Worm (Caenorhabditis elegans) whole organism, L1 larva: ENCODE results near the gene R10E4.9.

Experiments used
- C04F5.9 ChIP-seq: sonication (generic microtip); optimal IDR thresholded peaks from 2 replicates; lab custom pipeline; 2016; ENCODE audit warnings: missing genetic modification characterization, missing compliant biosample characterization
- C16A3.4 ChIP-seq: fragments of 150-350 bp; optimal IDR thresholded peaks from 2 replicates; lab custom pipeline; 2014; ENCODE audit warnings: missing biosample characterization, missing genetic modification characterization
- F16B12.6 ChIP-seq: fragments of 150-350 bp; optimal IDR thresholded peaks from 2 replicates; lab custom pipeline; 2014; ENCODE audit warnings: missing biosample characterization, missing genetic modification characterization
- Y116A8C.19 ChIP-seq: sonication (generic microtip); optimal IDR thresholded peaks from 2 replicates; lab custom pipeline; 2016; ENCODE audit warnings: missing compliant biosample characterization, missing genetic modification characterization, borderline replicate concordance
- aly-2 ChIP-seq: fragments of 150-350 bp; optimal IDR thresholded peaks from 2 replicates; lab custom pipeline; 2014; ENCODE audit warnings: missing biosample characterization, missing genetic modification characterization
- blmp-1 ChIP-seq: fragments of 150-350 bp; optimal IDR thresholded peaks from 2 replicates; lab custom pipeline; 2014; ENCODE audit warnings: missing biosample characterization, missing genetic modification characterization
- ceh-63 ChIP-seq: fragments of 200-800 bp; sonication (Bioruptor generic); optimal IDR thresholded peaks from 2 replicates; lab custom pipeline; 2018; ENCODE audit warnings: mild to moderate bottlenecking, missing genetic modification characterization, missing compliant biosample characterization
- ceh-8 ChIP-seq: fragments of 200-800 bp; sonication (Bioruptor generic); optimal IDR thresholded peaks from 2 replicates; lab custom pipeline; 2018; ENCODE audit warnings: mild to moderate bottlenecking, missing genetic modification characterization, moderate library complexity, missing compliant biosample characterization
- ceh-88 ChIP-seq: fragments of 200-800 bp; sonication (Bioruptor generic); IDR thresholded peaks from 2 replicates; pipeline ENCODE4 v1.3.6; 2022; ENCODE audit warnings: missing genetic modification characterization, missing compliant biosample characterization
- ces-1 ChIP-seq: fragments of 150-350 bp; optimal IDR thresholded peaks from 2 replicates; lab custom pipeline; 2014; ENCODE audit warnings: missing biosample characterization, missing genetic modification reagents, missing genetic modification characterization
- dpl-1 ChIP-seq, 3 experiments: fragments of 150-350 bp in 2 of 3; sonication (generic microtip) in 1 of 3; optimal IDR thresholded peaks; 2 replicates each; lab custom pipeline; 2014 to 2017; ENCODE audit warnings: missing biosample characterization in 3 of 3, missing genetic modification characterization in 3 of 3, missing genetic modification reagents in 3 of 3
- efl-1 ChIP-seq, 4 experiments: fragments of 150-350 bp; optimal IDR thresholded peaks in 3 of 4; peaks in 1 of 4; 1 replicate in 1 of 4; 2 replicates in 3 of 4; lab custom pipeline; 2014; ENCODE audit warnings: missing biosample characterization in 2 of 4, missing genetic modification characterization in 2 of 4, missing genetic modification reagents in 2 of 4
- efl-3 ChIP-seq: fragments of 200-800 bp; sonication (Bioruptor generic); optimal IDR thresholded peaks from 2 replicates; lab custom pipeline; 2018; ENCODE audit warnings: mild to moderate bottlenecking, missing genetic modification characterization, missing compliant biosample characterization
- ets-5 ChIP-seq: fragments of 200-800 bp; sonication (Bioruptor generic); IDR thresholded peaks from 2 replicates; pipeline ENCODE4 v1.3.6; 2022; ENCODE audit warnings: missing genetic modification characterization, missing compliant biosample characterization
- fkh-10 ChIP-seq: sonication (generic microtip); optimal IDR thresholded peaks from 2 replicates; lab custom pipeline; 2017; ENCODE audit warnings: missing biosample characterization, missing genetic modification reagents, missing genetic modification characterization
- fkh-4 ChIP-seq: sonication (generic microtip); optimal IDR thresholded peaks from 2 replicates; lab custom pipeline; 2016; ENCODE audit warnings: missing compliant biosample characterization, missing genetic modification characterization, borderline replicate concordance
- hlh-4 ChIP-seq: sonication (generic microtip); optimal IDR thresholded peaks from 2 replicates; lab custom pipeline; 2016; ENCODE audit warnings: mild to moderate bottlenecking, missing genetic modification characterization, missing compliant biosample characterization
- hpl-2 ChIP-seq: fragments of 150-350 bp; optimal IDR thresholded peaks from 2 replicates; lab custom pipeline; 2014; ENCODE audit warnings: missing biosample characterization, missing genetic modification reagents, missing genetic modification characterization
- irx-1 ChIP-seq: sonication (generic microtip); optimal IDR thresholded peaks from 2 replicates; lab custom pipeline; 2016; ENCODE audit warnings: missing genetic modification characterization, missing compliant biosample characterization
- lin-13 ChIP-seq: fragments of 150-350 bp; optimal IDR thresholded peaks from 2 replicates; lab custom pipeline; 2014; ENCODE audit warnings: missing biosample characterization, missing genetic modification reagents, missing genetic modification characterization
- lin-14 ChIP-seq: fragments of 200-800 bp; sonication (Bioruptor generic); optimal IDR thresholded peaks from 2 replicates; lab custom pipeline; 2018; ENCODE audit warnings: mild to moderate bottlenecking, missing genetic modification characterization, moderate library complexity, missing compliant biosample characterization
- lin-15B ChIP-seq: fragments of 150-350 bp; sonication (generic microtip); optimal IDR thresholded peaks from 3 replicates; lab custom pipeline; 2014; ENCODE audit warnings: missing biosample characterization, missing genetic modification characterization
- mdl-1 ChIP-seq, 2 experiments: fragments of 150-350 bp; optimal IDR thresholded peaks; 2 replicates each; lab custom pipeline; 2014 to 2017; ENCODE audit warnings: missing biosample characterization in 2 of 2, missing genetic modification characterization in 2 of 2, inconsistent platforms in 1 of 2
- mef-2 ChIP-seq: fragments of 150-350 bp; optimal IDR thresholded peaks from 2 replicates; lab custom pipeline; 2014; ENCODE audit warnings: missing biosample characterization, missing genetic modification characterization
- mep-1 ChIP-seq: fragments of 150-350 bp; optimal IDR thresholded peaks from 2 replicates; lab custom pipeline; 2014; ENCODE audit warnings: missing biosample characterization, missing genetic modification characterization
- nhr-11 ChIP-seq: fragments of 150-350 bp; optimal IDR thresholded peaks from 2 replicates; lab custom pipeline; 2014; ENCODE audit warnings: missing biosample characterization, missing genetic modification characterization
- nhr-19 ChIP-seq: fragments of 200-800 bp; sonication (Bioruptor generic); conservative IDR thresholded peaks from 2 replicates; pipeline ENCODE4 v1.3.6; 2022; ENCODE audit warnings: missing genetic modification characterization, missing compliant biosample characterization
- nhr-237 ChIP-seq: fragments of 150-350 bp; optimal IDR thresholded peaks from 2 replicates; lab custom pipeline; 2014; ENCODE audit warnings: missing biosample characterization, missing genetic modification characterization
- nhr-77 ChIP-seq: fragments of 150-350 bp; optimal IDR thresholded peaks from 2 replicates; lab custom pipeline; 2014; ENCODE audit warnings: missing biosample characterization, missing genetic modification characterization
- nhr-85 ChIP-seq: sonication (generic microtip); peaks from one replicate; lab custom pipeline; 2016; ENCODE audit warnings: missing genetic modification characterization, inconsistent platforms, missing compliant biosample characterization
- snpc-4 ChIP-seq: fragments of 150-350 bp; optimal IDR thresholded peaks from 2 replicates; lab custom pipeline; 2014; ENCODE audit warnings: missing biosample characterization, missing genetic modification characterization
- sox-4 ChIP-seq: sonication (generic microtip); optimal IDR thresholded peaks from 2 replicates; lab custom pipeline; 2016; ENCODE audit warnings: missing genetic modification characterization, missing compliant biosample characterization
- sup-37 ChIP-seq: fragments of 200-800 bp; sonication (Bioruptor generic); optimal IDR thresholded peaks from 2 replicates; lab custom pipeline; 2018; ENCODE audit warnings: mild to moderate bottlenecking, missing genetic modification characterization, missing compliant biosample characterization
- swsn-7 ChIP-seq: sonication (generic microtip); optimal IDR thresholded peaks from 2 replicates; lab custom pipeline; 2016; ENCODE audit warnings: missing genetic modification characterization, missing compliant biosample characterization
- tbx-2 ChIP-seq: sonication (generic microtip); optimal IDR thresholded peaks from 2 replicates; lab custom pipeline; 2016; ENCODE audit warnings: missing genetic modification characterization, missing compliant biosample characterization
- unc-62 ChIP-seq: fragments of 150-350 bp; optimal IDR thresholded peaks from 2 replicates; lab custom pipeline; 2014; ENCODE audit warnings: missing biosample characterization, missing genetic modification reagents, missing genetic modification characterization
- unc-98 ChIP-seq: fragments of 200-800 bp; sonication (Bioruptor generic); IDR thresholded peaks from 2 replicates; pipeline ENCODE4 v1.3.6; 2022; ENCODE audit warnings: missing genetic modification characterization, missing compliant biosample characterization
- xbp-1 ChIP-seq: sonication (generic microtip); optimal IDR thresholded peaks from 2 replicates; lab custom pipeline; 2016; ENCODE audit warnings: missing genetic modification characterization, missing compliant biosample characterization
- zag-1 ChIP-seq: fragments of 150-350 bp; optimal IDR thresholded peaks from 2 replicates; lab custom pipeline; 2014; ENCODE audit warnings: missing biosample characterization, missing genetic modification characterization
- zip-4 ChIP-seq: fragments of 200-800 bp; sonication (Bioruptor generic); optimal IDR thresholded peaks from 2 replicates; lab custom pipeline; 2018; ENCODE audit warnings: mild to moderate bottlenecking, missing genetic modification characterization, moderate library complexity, missing compliant biosample characterization
- ztf-4 ChIP-seq: fragments of 150-350 bp; optimal IDR thresholded peaks from 2 replicates; lab custom pipeline; 2014; ENCODE audit warnings: missing biosample characterization, missing genetic modification characterization

R10E4.9 gene

DNA sequence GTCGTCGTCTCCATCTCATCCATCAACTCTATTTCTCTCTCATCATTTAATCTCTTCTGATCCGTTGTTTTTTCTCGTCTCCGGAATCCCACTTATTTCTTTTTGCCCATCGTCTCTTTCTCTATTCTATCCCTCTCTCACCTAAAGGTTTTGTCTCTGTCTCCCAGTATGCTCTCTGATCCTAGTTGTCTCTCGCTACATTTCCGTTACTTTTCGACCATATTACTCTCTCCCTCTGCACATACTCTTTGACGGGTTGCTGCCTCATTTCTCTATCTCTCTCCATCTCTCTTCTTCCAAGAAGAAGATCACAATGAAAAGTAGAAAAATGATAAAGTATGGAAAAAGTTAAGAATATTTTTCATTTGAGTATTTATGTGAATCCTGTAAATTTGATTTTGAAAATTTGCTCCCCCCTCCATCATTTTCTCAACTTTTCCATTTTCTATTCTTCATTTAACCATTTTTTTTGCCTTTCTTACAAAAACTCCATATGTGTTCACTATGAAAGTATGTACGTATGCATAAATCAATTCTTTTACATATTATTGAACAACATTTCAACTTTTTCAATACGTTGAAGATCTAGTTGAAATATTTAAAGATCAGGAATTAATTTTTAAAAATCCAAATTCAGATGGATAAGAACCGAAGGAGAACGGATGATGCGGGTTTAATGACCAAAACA lies 15.0 kb upstream of the R10E4.9 start, which contains the start of gene tag-131 (continued):
- no peak for TF ChIP-seq unc-98
- peak; percentile 41 for TF ChIP-seq nhr-11
- TF ChIP-seq zip-4 (GFP tag; lab: Kevin White, UChicago): no peak
- no peak for TF ChIP-seq C16A3.4 (tag; lab: Kevin White, UChicago)
- no peak for TF ChIP-seq mef-2 (tag; lab: Kevin White, UChicago)
- TF ChIP-seq lin-14 (GFP tag; lab: Kevin White, UChicago): peak; percentile 61
- no peak for TF ChIP-seq ceh-88 (GFP tag; lab: Robert Waterston, UW)
- no peak for TF ChIP-seq irx-1 (tag; lab: Kevin White, UChicago)
- no peak for TF ChIP-seq ets-5 (GFP tag; lab: Robert Waterston, UW)
- peak; percentile 13 for TF ChIP-seq mep-1
- no peak for TF ChIP-seq nhr-85
- no peak for TF ChIP-seq unc-62 (GFP tag; lab: Kevin White, UChicago)
- TF ChIP-seq tbx-2 (tag; lab: Kevin White, UChicago): peak; percentile 22
- TF ChIP-seq snpc-4 (tag; lab: Kevin White, UChicago): no peak
- TF ChIP-seq C04F5.9 (tag; lab: Kevin White, UChicago): no peak
- no peak for TF ChIP-seq hpl-2 (GFP tag; lab: Kevin White, UChicago)
- no peak for TF ChIP-seq F16B12.6
- TF ChIP-seq sox-4: no peak
- TF ChIP-seq dpl-1 (GFP tag; optimal IDR thresholded peaks at IDR 0.05; lab: Kevin White, UChicago): peak; percentile 3 to 20 (median 4)
- no peak for TF ChIP-seq ztf-4 (tag; lab: Kevin White, UChicago)
- peak; percentile 64 for TF ChIP-seq blmp-1
- no peak for TF ChIP-seq sup-37
- no peak for TF ChIP-seq zag-1
- peak; percentile 48 to 57 for TF ChIP-seq efl-1 (optimal IDR thresholded peaks at IDR 0.05; lab: Kevin White, UChicago)
- TF ChIP-seq efl-1 (GFP tag; optimal IDR thresholded peaks at IDR 0.05 in 1 of 2; lab: Kevin White, UChicago): no peak
- peak in 1 of 2 experiments; percentile 26 for TF ChIP-seq mdl-1 (tag; optimal IDR thresholded peaks at IDR 0.05; lab: Kevin White, UChicago)
- TF ChIP-seq fkh-10 (GFP tag; lab: Kevin White, UChicago): no peak
- TF ChIP-seq nhr-77: no peak
- no peak for TF ChIP-seq aly-2
- TF ChIP-seq lin-15B: no peak
- no peak for TF ChIP-seq nhr-237 (tag; lab: Kevin White, UChicago)
- TF ChIP-seq swsn-7 (tag; lab: Kevin White, UChicago): peak; percentile 50
- TF ChIP-seq lin-13: no peak
- TF ChIP-seq ces-1 (GFP tag; lab: Kevin White, UChicago): no peak
- TF ChIP-seq hlh-4: no peak
- peak; percentile 8 for TF ChIP-seq xbp-1
- no peak for TF ChIP-seq ceh-8 (GFP tag; lab: Kevin White, UChicago)
- TF ChIP-seq ceh-63 (GFP tag; lab: Kevin White, UChicago): no peak

DNA sequence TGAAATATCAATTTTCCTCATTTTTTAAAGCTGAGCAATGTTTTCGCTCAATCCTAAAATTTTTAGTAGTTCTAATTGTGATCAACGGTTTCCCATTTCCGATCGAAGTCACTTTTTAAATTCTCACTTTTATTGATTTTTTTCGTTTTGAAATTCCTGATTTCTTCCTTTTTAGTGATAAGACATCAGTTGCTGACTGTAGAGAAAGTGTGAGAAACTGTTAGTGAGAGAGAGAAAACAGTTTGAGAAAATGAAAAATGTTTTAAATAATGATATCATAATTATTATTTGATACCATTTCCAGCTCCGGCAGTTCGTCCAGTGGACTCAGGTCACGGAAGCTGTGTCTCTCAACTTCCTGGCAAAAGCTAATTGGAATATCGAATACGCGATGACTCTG lies 12.3 kb upstream of the R10E4.9 start:
- TF ChIP-seq nhr-237 (tag; lab: Kevin White, UChicago) (no peak), zip-4 (GFP tag; lab: Kevin White, UChicago) (no peak), sox-4 (no peak), Y116A8C.19 (tag; lab: Kevin White, UChicago) (no peak), fkh-4 (tag; lab: Kevin White, UChicago) (no peak), nhr-19 (GFP tag; lab: Robert Waterston, UW) (no peak), efl-3 (no peak)
